Worm (Caenorhabditis elegans): ENCODE measurements around the gene adt-2.

Gene adt-2

DNA sequence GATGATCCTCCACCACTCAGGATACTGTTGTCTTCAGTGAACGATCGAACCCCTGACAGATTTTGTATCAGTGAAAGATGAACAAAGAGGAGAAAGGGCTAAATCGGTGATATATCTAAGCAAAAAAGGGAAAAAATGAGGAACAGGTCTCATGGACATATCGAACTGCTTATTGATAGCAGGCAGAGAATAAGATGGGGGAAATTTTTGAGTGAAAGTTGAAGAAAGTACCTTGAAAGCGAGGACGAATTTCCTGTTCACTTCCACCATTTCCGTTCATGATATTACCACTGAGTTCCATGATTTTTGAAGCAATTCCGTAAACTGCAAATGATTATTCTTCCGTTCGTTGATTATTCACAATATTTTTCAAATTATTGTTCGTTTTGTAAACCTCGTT is 32.7 kb upstream of the adt-2 start:
- TF ChIP-seq T22C8.4 (GFP tag; IDR thresholded peaks at IDR 0.05) (no peak), med-1 (GFP tag; optimal IDR thresholded peaks at IDR 0.05; ENCODE audit: insufficient read depth) (no peak), ztf-23 (GFP tag; IDR thresholded peaks at IDR 0.05) (no peak), tab-1 (GFP tag; IDR thresholded peaks at IDR 0.05) (no peak), flt-1 (GFP tag; IDR thresholded peaks at IDR 0.05) (no peak), klf-2 (GFP tag; conservative IDR thresholded peaks at IDR 0.05) (no peak), ztf-29 (GFP tag; IDR thresholded peaks at IDR 0.05) (no peak), ref-1 (GFP tag; conservative IDR thresholded peaks at IDR 0.05) (no peak), cog-1 (tag; optimal IDR thresholded peaks at IDR 0.05) (no peak)

DNA sequence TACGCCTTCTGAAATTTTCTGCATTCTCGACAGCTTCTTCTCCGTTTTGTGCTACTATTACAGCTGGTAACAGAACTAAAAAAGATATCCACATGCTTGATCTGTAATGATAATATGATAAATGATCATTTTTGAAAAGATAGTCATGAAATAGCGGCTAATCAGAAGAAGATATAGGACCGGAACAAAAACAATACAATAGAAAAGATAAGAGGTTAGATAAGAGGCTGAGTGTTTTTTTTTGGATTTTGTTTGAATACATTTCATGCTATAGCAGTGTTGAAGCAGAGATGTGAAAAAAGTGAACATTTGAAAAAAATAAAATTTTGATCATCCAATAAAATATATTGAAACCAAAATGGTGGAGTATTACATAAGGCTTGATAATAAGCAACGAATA is 31.7 kb upstream of the adt-2 start, which contains the start of gene F46C8.8:
F46C8.8 (minus strand) TSS at position 101 of the 400 bp plus-strand sequence.
- TF ChIP-seq cog-1 (tag; optimal IDR thresholded peaks at IDR 0.05) (no peak), klf-2 (GFP tag; conservative IDR thresholded peaks at IDR 0.05) (no peak), ref-1 (GFP tag; conservative IDR thresholded peaks at IDR 0.05) (no peak), ztf-23 (GFP tag; IDR thresholded peaks at IDR 0.05) (no peak), T22C8.4 (GFP tag; IDR thresholded peaks at IDR 0.05) (no peak), med-1 (GFP tag; optimal IDR thresholded peaks at IDR 0.05; ENCODE audit: insufficient read depth) (no peak), flt-1 (GFP tag; IDR thresholded peaks at IDR 0.05) (no peak), ztf-29 (GFP tag; IDR thresholded peaks at IDR 0.05) (no peak), tab-1 (GFP tag; IDR thresholded peaks at IDR 0.05) (no peak)

- no peak for TF ChIP-seq klf-2 (GFP tag; conservative IDR thresholded peaks at IDR 0.05)
- no peak for TF ChIP-seq ztf-23 (GFP tag; IDR thresholded peaks at IDR 0.05)
- TF ChIP-seq med-1 (GFP tag; optimal IDR thresholded peaks at IDR 0.05; ENCODE audit: insufficient read depth), result no peak
- TF ChIP-seq tab-1 (GFP tag; IDR thresholded peaks at IDR 0.05), result no peak
- TF ChIP-seq cog-1 (tag; optimal IDR thresholded peaks at IDR 0.05), result no peak
- no peak for TF ChIP-seq ztf-29 (GFP tag; IDR thresholded peaks at IDR 0.05)
- no peak for TF ChIP-seq flt-1 (GFP tag; IDR thresholded peaks at IDR 0.05)
- TF ChIP-seq T22C8.4 (GFP tag; IDR thresholded peaks at IDR 0.05), result no peak
- TF ChIP-seq ref-1 (GFP tag; conservative IDR thresholded peaks at IDR 0.05), result no peak
Observed at ce11 chrX:7558928-7559455, 27.0 kb upstream of the adt-2 start, which contains the start of the genes PDB1.1 and F08C6.5. Gene PDB1.1 (minus strand): TSS chrX:7559085. Gene F08C6.5 (plus strand): TSS chrX:7559405.

ce11 chrX:7561972-7562371 is 24.0 kb upstream of the adt-2 start:
- TF ChIP-seq T22C8.4 (GFP tag; IDR thresholded peaks at IDR 0.05) (no peak), tab-1 (GFP tag; IDR thresholded peaks at IDR 0.05) (no peak), klf-2 (GFP tag; conservative IDR thresholded peaks at IDR 0.05) (no peak), ref-1 (GFP tag; conservative IDR thresholded peaks at IDR 0.05) (no peak), med-1 (GFP tag; optimal IDR thresholded peaks at IDR 0.05; ENCODE audit: insufficient read depth) (no peak), cog-1 (tag; optimal IDR thresholded peaks at IDR 0.05) (no peak), ztf-29 (GFP tag; IDR thresholded peaks at IDR 0.05) (no peak), flt-1 (GFP tag; IDR thresholded peaks at IDR 0.05) (no peak), ztf-23 (GFP tag; IDR thresholded peaks at IDR 0.05) (no peak)

- TF ChIP-seq cog-1 (tag; optimal IDR thresholded peaks at IDR 0.05) (no peak), T22C8.4 (GFP tag; IDR thresholded peaks at IDR 0.05) (no peak), med-1 (GFP tag; optimal IDR thresholded peaks at IDR 0.05; ENCODE audit: insufficient read depth) (no peak), flt-1 (GFP tag; IDR thresholded peaks at IDR 0.05) (no peak), tab-1 (GFP tag; IDR thresholded peaks at IDR 0.05) (no peak), klf-2 (GFP tag; conservative IDR thresholded peaks at IDR 0.05) (no peak)
Observed at ce11 chrX:7562625-7563024, 23.4 kb upstream of the adt-2 start, which contains the start of gene sto-1. Gene sto-1 (plus strand): TSS chrX:7562824.

ce11 chrX:7563425-7563824 is 22.6 kb upstream of the adt-2 start:
- TF ChIP-seq ref-1 (GFP tag; conservative IDR thresholded peaks at IDR 0.05), result no peak
- no peak for TF ChIP-seq klf-2 (GFP tag; conservative IDR thresholded peaks at IDR 0.05)
- TF ChIP-seq tab-1 (GFP tag; IDR thresholded peaks at IDR 0.05), result no peak
- no peak for TF ChIP-seq med-1 (GFP tag; optimal IDR thresholded peaks at IDR 0.05; ENCODE audit: insufficient read depth)
- no peak for TF ChIP-seq T22C8.4 (GFP tag; IDR thresholded peaks at IDR 0.05)
- TF ChIP-seq cog-1 (tag; optimal IDR thresholded peaks at IDR 0.05), result no peak
- TF ChIP-seq flt-1 (GFP tag; IDR thresholded peaks at IDR 0.05), result no peak
- TF ChIP-seq ztf-29 (GFP tag; IDR thresholded peaks at IDR 0.05), result no peak
- TF ChIP-seq ztf-23 (GFP tag; IDR thresholded peaks at IDR 0.05), result no peak

DNA sequence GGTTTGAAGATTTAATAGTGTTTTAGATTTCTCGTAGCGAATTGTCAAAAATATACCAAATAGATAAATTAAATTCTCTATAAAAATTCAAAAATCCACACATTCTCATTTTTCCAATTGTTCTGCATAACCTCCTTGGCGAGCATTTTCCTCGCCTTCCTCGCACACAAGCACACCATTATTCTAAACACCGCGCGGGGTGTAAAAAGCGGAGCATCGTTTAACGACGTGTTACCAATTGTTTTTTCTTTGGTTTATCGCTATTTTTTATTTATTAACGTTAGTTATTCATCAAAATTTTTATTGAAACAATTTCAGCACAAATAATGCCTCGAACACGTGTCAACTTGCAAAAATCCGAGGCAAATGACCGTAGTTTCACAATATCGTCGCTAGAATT is 21.0 kb upstream of the adt-2 start, which contains the start of gene vps-52:
vps-52 (plus strand) TSS at position 319 of the 400 bp plus-strand sequence.
- TF ChIP-seq flt-1 (GFP tag; IDR thresholded peaks at IDR 0.05) (no peak), klf-2 (GFP tag; conservative IDR thresholded peaks at IDR 0.05) (no peak), ztf-29 (GFP tag; IDR thresholded peaks at IDR 0.05) (no peak), ref-1 (GFP tag; conservative IDR thresholded peaks at IDR 0.05) (no peak), T22C8.4 (GFP tag; IDR thresholded peaks at IDR 0.05) (no peak), tab-1 (GFP tag; IDR thresholded peaks at IDR 0.05) (no peak), cog-1 (tag; optimal IDR thresholded peaks at IDR 0.05) (no peak), ztf-23 (GFP tag; IDR thresholded peaks at IDR 0.05) (no peak), med-1 (GFP tag; optimal IDR thresholded peaks at IDR 0.05; ENCODE audit: insufficient read depth) (no peak)

- TF ChIP-seq klf-2 (GFP tag; conservative IDR thresholded peaks at IDR 0.05) (no peak), tab-1 (GFP tag; IDR thresholded peaks at IDR 0.05) (no peak), ref-1 (GFP tag; conservative IDR thresholded peaks at IDR 0.05) (no peak), med-1 (GFP tag; optimal IDR thresholded peaks at IDR 0.05; ENCODE audit: insufficient read depth) (no peak), ztf-23 (GFP tag; IDR thresholded peaks at IDR 0.05) (no peak), cog-1 (tag; optimal IDR thresholded peaks at IDR 0.05) (no peak), ztf-29 (GFP tag; IDR thresholded peaks at IDR 0.05) (no peak), flt-1 (GFP tag; IDR thresholded peaks at IDR 0.05) (no peak), T22C8.4 (GFP tag; IDR thresholded peaks at IDR 0.05) (no peak)
Observed at ce11 chrX:7568684-7569289, 17.2 kb upstream of the adt-2 start.
